Worm (Caenorhabditis elegans) whole organism, L4/young adult: ENCODE data around the gene Y53C12A.11.

Source experiments
- W03F9.2 ChIP-seq: fragments of 150-350 bp; optimal IDR thresholded peaks from 2 replicates; lab custom pipeline; 2014; ENCODE audit warnings: missing biosample characterization, missing genetic modification characterization
- dao-5 ChIP-seq: sonication (generic microtip); optimal IDR thresholded peaks from 2 replicates; lab custom pipeline; 2016; ENCODE audit warnings: missing genotype, missing genetic modification characterization, moderate library complexity, missing compliant biosample characterization
- him-1 ChIP-seq: sonication (generic microtip); optimal IDR thresholded peaks from 2 replicates; lab custom pipeline; 2016; ENCODE audit warnings: missing genotype, missing genetic modification reagents, missing genetic modification characterization, missing compliant biosample characterization

ce11 chrII:9746069-9746468, 27.6 kb upstream of the Y53C12A.11 start, which contains the start of the genes Y53C12B.1 and nos-3:
- TF ChIP-seq him-1 (tag; lab: Kevin White, UChicago) (peak; percentile 14), W03F9.2 (tag; lab: Kevin White, UChicago) (peak; percentile 85), dao-5 (tag; lab: Kevin White, UChicago) (no peak)
